Worm (Caenorhabditis elegans) whole organism, midembryonic: Measurements from ENCODE around the gene Y54G11A.1.

ENCODE experiments used
- T22C8.4 ChIP-seq: fragments of 200-800 bp; sonication (Bioruptor generic); IDR thresholded peaks from 2 replicates; pipeline ENCODE4 v1.3.6; 2022; ENCODE audit warnings: missing genetic modification characterization, missing compliant biosample characterization
- cog-1 ChIP-seq: sonication (generic microtip); optimal IDR thresholded peaks from 2 replicates; lab custom pipeline; 2016; ENCODE audit warnings: missing genetic modification characterization, missing compliant biosample characterization
- flt-1 ChIP-seq: fragments of 200-800 bp; sonication (Bioruptor generic); IDR thresholded peaks from 2 replicates; pipeline ENCODE4 v1.3.6; 2022; ENCODE audit warnings: missing genetic modification characterization, missing compliant biosample characterization
- klf-2 ChIP-seq: fragments of 200-800 bp; sonication (Bioruptor generic); conservative IDR thresholded peaks from 2 replicates; pipeline ENCODE4 v1.3.6; 2022; ENCODE audit warnings: missing genetic modification reagents, missing genetic modification characterization, missing compliant biosample characterization
- med-1 ChIP-seq: sonication (generic microtip); optimal IDR thresholded peaks from 2 replicates; lab custom pipeline; 2017; ENCODE audit warnings: missing genetic modification characterization, mild to moderate bottlenecking, missing compliant biosample characterization, antibody characterized with exemption, missing genetic modification reagents; ENCODE audit not compliant: insufficient read depth
- ref-1 ChIP-seq: fragments of 200-800 bp; sonication (Bioruptor generic); conservative IDR thresholded peaks from 2 replicates; pipeline ENCODE4 v1.3.6; 2022; ENCODE audit warnings: missing genetic modification reagents, missing genetic modification characterization, missing compliant biosample characterization
- ztf-29 ChIP-seq: fragments of 200-800 bp; sonication (Bioruptor generic); IDR thresholded peaks from 2 replicates; pipeline ENCODE4 v1.3.6; 2022; ENCODE audit warnings: missing genetic modification reagents, missing genetic modification characterization, missing compliant biosample characterization

DNA sequence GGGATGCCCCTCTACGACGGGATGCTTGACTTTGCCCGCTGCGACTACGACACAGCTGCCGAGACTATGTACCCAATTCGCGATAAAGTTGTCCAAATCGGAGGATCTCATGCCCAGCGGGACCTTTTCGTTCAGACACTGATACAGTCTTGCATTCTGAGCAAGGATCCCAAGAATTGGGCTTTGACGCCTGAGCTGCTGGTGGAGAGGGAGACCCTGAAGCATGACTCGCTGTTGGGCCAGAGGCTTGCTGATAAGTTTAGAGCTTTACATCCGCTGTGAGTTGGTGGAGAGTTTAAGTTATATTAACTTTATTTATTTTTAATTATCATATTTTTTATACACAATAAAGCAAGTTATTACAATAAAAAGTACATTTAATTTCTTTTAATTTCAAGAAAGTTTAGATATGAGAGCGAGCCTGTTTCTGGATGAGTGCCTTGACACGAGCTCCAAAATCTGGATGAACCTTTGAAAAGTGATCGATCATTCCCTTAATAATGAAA, 30.3 kb upstream of the Y54G11A.1 start:
- no peak for TF ChIP-seq flt-1 (GFP tag; lab: Robert Waterston, UW)
- no peak for TF ChIP-seq med-1 (GFP tag; lab: Kevin White, UChicago)
- no peak for TF ChIP-seq ref-1 (GFP tag; lab: Robert Waterston, UW)
- TF ChIP-seq T22C8.4 (GFP tag; lab: Robert Waterston, UW) = no peak
- no peak for TF ChIP-seq klf-2
- TF ChIP-seq ztf-29 (GFP tag; lab: Robert Waterston, UW) = no peak
- no peak for TF ChIP-seq cog-1 (tag; lab: Kevin White, UChicago)
